Fruit fly (Drosophila melanogaster) whole organism: ENCODE results near the gene slow.

Source experiments
- CG8478 ChIP-seq: fragments of >200 bp; optimal IDR thresholded peaks from 2 replicates; lab custom pipeline; 2018; ENCODE audit warnings: inconsistent platforms
- Dll ChIP-seq: fragments of >200 bp; optimal IDR thresholded peaks from 2 replicates; lab custom pipeline; 2017
- pan ChIP-seq: fragments of >200 bp; optimal IDR thresholded peaks from 2 replicates; lab custom pipeline; 2017
- psq ChIP-seq: fragments of >200 bp; optimal IDR thresholded peaks from 2 replicates; lab custom pipeline; 2017
- usp ChIP-seq: fragments of >200 bp; optimal IDR thresholded peaks from 2 replicates; lab custom pipeline; 2017; ENCODE audit warnings: missing biosample characterization, missing genetic modification characterization, mixed read lengths

dm6 chr3L:4353657-4354075 is 30.6 kb upstream of the slow start:
- TF ChIP-seq pan (no peak), usp (GFP tag; lab: Kevin White, UChicago) (no peak), psq (lab: Kevin White, UChicago) (no peak), CG8478 (lab: Kevin White, UChicago) (no peak), Dll (no peak)
